Fruit fly (Drosophila melanogaster) whole organism, embryonic: Measurements from ENCODE around the gene Trs20.
A peak's percentile ranks its signal among the peaks of the same experiment; 100 is the strongest.

Source experiments
- Ada2b ChIP-seq: fragments of 200-800 bp; sonication (Bioruptor generic); IDR thresholded peaks from 2 replicates; pipeline ENCODE4 v1.3.6; 2022; ENCODE audit warnings: missing biosample characterization, missing genetic modification characterization
- Bgb ChIP-seq: fragments of 200-800 bp; sonication (Bioruptor generic); IDR thresholded peaks from 2 replicates; pipeline ENCODE4 v1.3.6; 2022; ENCODE audit warnings: missing biosample characterization, missing genetic modification characterization; ENCODE audit not compliant: partially characterized antibody
- CG11093 ChIP-seq: fragments of 200-800 bp; sonication (Bioruptor generic); IDR thresholded peaks from 3 replicates; pipeline ENCODE4 v1.3.6; 2022; ENCODE audit warnings: missing biosample characterization, missing genetic modification characterization
- CG13296 ChIP-seq: fragments of 200-800 bp; sonication (Bioruptor generic); optimal IDR thresholded peaks from 3 replicates; lab custom pipeline; 2018; ENCODE audit warnings: missing biosample characterization, mild to moderate bottlenecking, missing genetic modification characterization
- CG13894 ChIP-seq: fragments of 200-800 bp; sonication (Bioruptor generic); optimal IDR thresholded peaks from 3 replicates; lab custom pipeline; 2018; ENCODE audit warnings: missing biosample characterization, mild to moderate bottlenecking, missing genetic modification characterization, moderate library complexity
- CG14860 ChIP-seq: fragments of 200-800 bp; sonication (Bioruptor generic); IDR thresholded peaks from 3 replicates; pipeline ENCODE4 v1.3.6; 2022; ENCODE audit warnings: missing biosample characterization, missing genetic modification characterization; ENCODE audit not compliant: partially characterized antibody
- CG15514 ChIP-seq: fragments of 200-800 bp; sonication (Bioruptor generic); optimal IDR thresholded peaks from 3 replicates; lab custom pipeline; 2017; ENCODE audit warnings: missing biosample characterization, missing genetic modification characterization, mild to moderate bottlenecking, moderate library complexity, missing genetic modification reagents
- CG16813 ChIP-seq: fragments of 200-800 bp; sonication (Bioruptor generic); IDR thresholded peaks from 3 replicates; pipeline ENCODE4 v1.3.6; 2022; ENCODE audit warnings: missing biosample characterization, missing genetic modification characterization; ENCODE audit not compliant: partially characterized antibody
- CG5245 ChIP-seq: fragments of 200-800 bp; sonication (Bioruptor generic); optimal IDR thresholded peaks from 3 replicates; lab custom pipeline; 2016; ENCODE audit warnings: missing biosample characterization, missing genetic modification characterization
- CG6175 ChIP-seq: fragments of 200-800 bp; sonication (Bioruptor generic); IDR thresholded peaks from 3 replicates; pipeline ENCODE4 v1.3.6; 2022; ENCODE audit warnings: missing biosample characterization, missing genetic modification characterization
- CG7963 ChIP-seq: fragments of 200-800 bp; sonication (Bioruptor generic); IDR thresholded peaks from 3 replicates; pipeline ENCODE4 v1.3.6; 2022; ENCODE audit warnings: missing biosample characterization, missing genetic modification characterization; ENCODE audit not compliant: partially characterized antibody
- CG8290 ChIP-seq, 3 experiments: fragments of 200-800 bp; sonication (Bioruptor generic); optimal IDR thresholded peaks; 2 replicates each; lab custom pipeline; 2016 to 2019; ENCODE audit warnings: missing biosample characterization in 3 of 3, missing genetic modification characterization in 3 of 3, mild to moderate bottlenecking in 2 of 3, moderate library complexity in 1 of 3
- CG8944 ChIP-seq: fragments of 200-800 bp; sonication (Bioruptor generic); optimal IDR thresholded peaks from 3 replicates; lab custom pipeline; 2016; ENCODE audit warnings: missing biosample characterization, missing genetic modification characterization
- CG9797 ChIP-seq: fragments of 200-800 bp; sonication (Bioruptor generic); optimal IDR thresholded peaks from 3 replicates; lab custom pipeline; 2018; ENCODE audit warnings: missing biosample characterization, mild to moderate bottlenecking, missing genetic modification characterization
- Dek ChIP-seq: fragments of 200-800 bp; sonication (Bioruptor generic); optimal IDR thresholded peaks from 3 replicates; lab custom pipeline; 2019; ENCODE audit warnings: missing biosample characterization, mild to moderate bottlenecking, missing genetic modification characterization, moderate library complexity
- Drgx ChIP-seq: fragments of 200-800 bp; sonication (Bioruptor generic); IDR thresholded peaks from 2 replicates; pipeline ENCODE4 v1.3.6; 2022; ENCODE audit warnings: missing biosample characterization, missing genetic modification characterization
- Ets65A ChIP-seq: fragments of 200-800 bp; sonication (Bioruptor generic); peaks from one replicate; lab custom pipeline; 2016; ENCODE audit warnings: missing biosample characterization, missing genetic modification characterization
- HLH3B ChIP-seq: fragments of 200-800 bp; sonication (Bioruptor generic); IDR thresholded peaks from 2 replicates; pipeline ENCODE4 v1.3.6; 2022; ENCODE audit warnings: missing biosample characterization, missing genetic modification characterization
- HLH4C ChIP-seq: fragments of 200-800 bp; sonication (Bioruptor generic); IDR thresholded peaks from 3 replicates; pipeline ENCODE4 v1.3.6; 2022; ENCODE audit warnings: missing biosample characterization, missing genetic modification characterization; ENCODE audit not compliant: partially characterized antibody
- Hr39 ChIP-seq: fragments of >200 bp; optimal IDR thresholded peaks from 2 replicates; lab custom pipeline; 2017
- Nf-YC ChIP-seq: fragments of 200-800 bp; optimal IDR thresholded peaks from 3 replicates; lab custom pipeline; 2019; ENCODE audit warnings: missing biosample characterization, mild to moderate bottlenecking, missing genetic modification characterization, moderate library complexity
- Opbp ChIP-seq: fragments of 200-800 bp; sonication (Bioruptor generic); IDR thresholded peaks from 3 replicates; pipeline ENCODE4 v1.3.6; 2022; ENCODE audit warnings: missing biosample characterization, missing genetic modification characterization; ENCODE audit not compliant: partially characterized antibody
- PHDP ChIP-seq: fragments of 200-800 bp; sonication (Bioruptor generic); optimal IDR thresholded peaks from 3 replicates; lab custom pipeline; 2018; ENCODE audit warnings: missing biosample characterization, mild to moderate bottlenecking, missing genetic modification characterization, moderate library complexity
- Scr ChIP-seq: fragments of 200-800 bp; sonication (Bioruptor generic); IDR thresholded peaks from 2 replicates; pipeline ENCODE4 v1.3.6; 2022; ENCODE audit warnings: missing biosample characterization, missing genetic modification characterization; ENCODE audit not compliant: partially characterized antibody
- Side ChIP-seq: fragments of 200-800 bp; sonication (Bioruptor generic); optimal IDR thresholded peaks from 2 replicates; lab custom pipeline; 2016; ENCODE audit warnings: missing biosample characterization, missing genetic modification characterization
- ato ChIP-seq: fragments of 200-800 bp; sonication (Bioruptor generic); IDR thresholded peaks from 2 replicates; pipeline ENCODE4 v1.3.6; 2022; ENCODE audit warnings: missing biosample characterization, missing genetic modification characterization; ENCODE audit not compliant: partially characterized antibody
- btn ChIP-seq: fragments of 200-800 bp; sonication (Bioruptor generic); optimal IDR thresholded peaks from 2 replicates; lab custom pipeline; 2016; ENCODE audit warnings: missing biosample characterization, missing genetic modification characterization
- chinmo ChIP-seq: fragments of 200-800 bp; sonication (Bioruptor generic); IDR thresholded peaks from 4 replicates; pipeline ENCODE4 v1.3.6; 2022; ENCODE audit warnings: missing biosample characterization, missing genetic modification characterization; ENCODE audit not compliant: partially characterized antibody
- chn ChIP-seq: fragments of 200-800 bp; sonication (Bioruptor generic); optimal IDR thresholded peaks from 2 replicates; lab custom pipeline; 2016; ENCODE audit warnings: missing biosample characterization, missing genetic modification characterization
- crol ChIP-seq: fragments of 200-800 bp; sonication (Bioruptor generic); IDR thresholded peaks from 2 replicates; pipeline ENCODE4 v1.3.6; 2022; ENCODE audit warnings: missing biosample characterization, missing genetic modification characterization
- cwo ChIP-seq: fragments of 200-800 bp; sonication (Bioruptor generic); optimal IDR thresholded peaks from 3 replicates; lab custom pipeline; 2017; ENCODE audit warnings: missing biosample characterization, missing genetic modification characterization, mild to moderate bottlenecking, moderate library complexity, missing genetic modification reagents
- dimm ChIP-seq: fragments of 200-800 bp; sonication (Bioruptor generic); IDR thresholded peaks from 2 replicates; pipeline ENCODE4 v1.3.6; 2022; ENCODE audit warnings: missing biosample characterization, missing genetic modification characterization
- disco-r ChIP-seq: fragments of 200-800 bp; sonication (Bioruptor generic); optimal IDR thresholded peaks from 2 replicates; lab custom pipeline; 2016; ENCODE audit warnings: missing biosample characterization, missing genetic modification characterization
- ftz-f1 ChIP-seq: fragments of 200-800 bp; sonication (Bioruptor generic); optimal IDR thresholded peaks from 2 replicates; lab custom pipeline; 2016; ENCODE audit warnings: missing biosample characterization, missing genetic modification characterization
- h ChIP-seq: fragments of >200 bp; optimal IDR thresholded peaks from 2 replicates; lab custom pipeline; 2017
- hb ChIP-seq: fragments of 200-800 bp; sonication (Bioruptor generic); IDR thresholded peaks from 3 replicates; pipeline ENCODE4 v1.3.6; 2022; ENCODE audit warnings: missing biosample characterization, missing genetic modification characterization; ENCODE audit not compliant: partially characterized antibody
- inv ChIP-seq: fragments of 200-800 bp; sonication (Bioruptor generic); IDR thresholded peaks from 2 replicates; pipeline ENCODE4 v1.3.6; 2022; ENCODE audit warnings: missing biosample characterization, missing genetic modification characterization; ENCODE audit not compliant: partially characterized antibody
- ken ChIP-seq: fragments of 200-800 bp; sonication (Bioruptor generic); IDR thresholded peaks from 3 replicates; pipeline ENCODE4 v1.3.6; 2022; ENCODE audit warnings: missing biosample characterization, missing genetic modification characterization
- klu ChIP-seq: fragments of 200-800 bp; sonication (Bioruptor generic); IDR thresholded peaks from 2 replicates; pipeline ENCODE4 v1.3.6; 2022; ENCODE audit warnings: missing biosample characterization, missing genetic modification characterization
- nom ChIP-seq: fragments of 200-800 bp; sonication (Bioruptor generic); optimal IDR thresholded peaks from 2 replicates; lab custom pipeline; 2017; ENCODE audit warnings: missing biosample characterization, missing genetic modification characterization, mild to moderate bottlenecking, moderate library complexity, missing genetic modification reagents
- onecut ChIP-seq: fragments of 200-800 bp; sonication (Bioruptor generic); IDR thresholded peaks from 2 replicates; pipeline ENCODE4 v1.3.6; 2022; ENCODE audit warnings: missing biosample characterization, missing genetic modification characterization
- p53 ChIP-seq: fragments of 200-800 bp; sonication (Bioruptor generic); optimal IDR thresholded peaks from 2 replicates; lab custom pipeline; 2016; ENCODE audit warnings: missing biosample characterization, missing genetic modification characterization
- pnt ChIP-seq: fragments of 200-800 bp; sonication (Bioruptor generic); optimal IDR thresholded peaks from 3 replicates; lab custom pipeline; 2016; ENCODE audit warnings: missing biosample characterization, missing genetic modification characterization
- rib ChIP-seq: fragments of 200-800 bp; sonication (Bioruptor generic); IDR thresholded peaks from 2 replicates; pipeline ENCODE4 v1.3.6; 2022; ENCODE audit warnings: missing biosample characterization, missing genetic modification characterization
- sna ChIP-seq: fragments of 200-800 bp; sonication (Bioruptor generic); IDR thresholded peaks from 2 replicates; pipeline ENCODE4 v1.3.6; 2022; ENCODE audit warnings: missing biosample characterization, missing genetic modification characterization; ENCODE audit not compliant: partially characterized antibody
- tll ChIP-seq, 2 experiments: fragments of 200-800 bp in 1 of 2; fragments of >200 bp in 1 of 2; sonication (Bioruptor generic) in 1 of 2; optimal IDR thresholded peaks; 2 replicates each; lab custom pipeline; 2017 to 2019; ENCODE audit warnings: missing biosample characterization in 2 of 2, missing genetic modification characterization in 2 of 2, mild to moderate bottlenecking in 1 of 2, moderate library complexity in 1 of 2
- vnd ChIP-seq: fragments of 200-800 bp; sonication (Bioruptor generic); IDR thresholded peaks from 3 replicates; pipeline ENCODE4 v1.3.6; 2022; ENCODE audit warnings: missing biosample characterization, missing genetic modification characterization; ENCODE audit not compliant: partially characterized antibody

Trs20 gene

dm6 chr3L:16158322-16158721 lies 26.9 kb upstream of the Trs20 start (continued):
- TF ChIP-seq Ets65A (no peak), chinmo (0 out of 4 replicates have a peak, but pooled peaks have one; percentile 44), Scr (0 out of 2 replicates have a peak, but pooled peaks have one; percentile 23), vnd (GFP tag; lab: Robert Waterston, UW) (peak; percentile 17; the same call in 1 of the 3 replicates), Bgb (GFP tag; lab: Robert Waterston, UW) (peak; percentile 61), HLH3B (GFP tag; lab: Robert Waterston, UW) (0 out of 2 replicates have a peak, but pooled peaks have one; percentile 29), crol (GFP tag; lab: Robert Waterston, UW) (peak; percentile 87), Side (GFP tag; lab: Kevin White, UChicago) (no peak), rib (GFP tag; lab: Robert Waterston, UW) (0 out of 2 replicates have a peak, but pooled peaks have one; percentile 24), onecut (GFP tag; lab: Robert Waterston, UW) (no peak), CG8290 (GFP tag; optimal IDR thresholded peaks at IDR 0.05; lab: Kevin White, UChicago) (no peak), CG8290 (tag; optimal IDR thresholded peaks at IDR 0.05; lab: Kevin White, UChicago) (peak in 1 of 2 experiments; percentile 33), CG13894 (tag; lab: Kevin White, UChicago) (peak; percentile 29), nom (GFP tag; lab: Kevin White, UChicago) (peak; percentile 50), inv (peak; percentile 33; the same call in 1 of the 2 replicates), Drgx (peak; percentile 13; the same call in 1 of the 2 replicates), HLH4C (GFP tag; lab: Robert Waterston, UW) (peak; percentile 78), Nf-YC (tag; lab: Kevin White, UChicago) (no peak), cwo (GFP tag; lab: Kevin White, UChicago) (peak; percentile 28), CG6175 (GFP tag; lab: Robert Waterston, UW) (peak; percentile 30; the same call in 1 of the 3 replicates), klu (0 out of 2 replicates have a peak, but pooled peaks have one; percentile 13), CG8944 (GFP tag; lab: Kevin White, UChicago) (no peak), sna (GFP tag; lab: Robert Waterston, UW) (peak; percentile 43; the same call in 1 of the 2 replicates), Hr39 (lab: Kevin White, UChicago) (no peak), CG14860 (peak; percentile 56; the same call in 2 of the 3 replicates), PHDP (tag; lab: Kevin White, UChicago) (no peak), CG7963 (peak; percentile 52; the same call in 1 of the 3 replicates), Ada2b (GFP tag; lab: Robert Waterston, UW) (0 out of 2 replicates have a peak, but pooled peaks have one; percentile 11), Opbp (GFP tag; lab: Robert Waterston, UW) (0 out of 3 replicates have a peak, but pooled peaks have one; percentile 29), p53 (no peak), ato (GFP tag; lab: Robert Waterston, UW) (peak; percentile 44; the same call in 1 of the 2 replicates), hb (GFP tag; lab: Robert Waterston, UW) (peak; percentile 51), CG16813 (GFP tag; lab: Robert Waterston, UW) (peak; percentile 33; the same call in 1 of the 3 replicates)

DNA sequence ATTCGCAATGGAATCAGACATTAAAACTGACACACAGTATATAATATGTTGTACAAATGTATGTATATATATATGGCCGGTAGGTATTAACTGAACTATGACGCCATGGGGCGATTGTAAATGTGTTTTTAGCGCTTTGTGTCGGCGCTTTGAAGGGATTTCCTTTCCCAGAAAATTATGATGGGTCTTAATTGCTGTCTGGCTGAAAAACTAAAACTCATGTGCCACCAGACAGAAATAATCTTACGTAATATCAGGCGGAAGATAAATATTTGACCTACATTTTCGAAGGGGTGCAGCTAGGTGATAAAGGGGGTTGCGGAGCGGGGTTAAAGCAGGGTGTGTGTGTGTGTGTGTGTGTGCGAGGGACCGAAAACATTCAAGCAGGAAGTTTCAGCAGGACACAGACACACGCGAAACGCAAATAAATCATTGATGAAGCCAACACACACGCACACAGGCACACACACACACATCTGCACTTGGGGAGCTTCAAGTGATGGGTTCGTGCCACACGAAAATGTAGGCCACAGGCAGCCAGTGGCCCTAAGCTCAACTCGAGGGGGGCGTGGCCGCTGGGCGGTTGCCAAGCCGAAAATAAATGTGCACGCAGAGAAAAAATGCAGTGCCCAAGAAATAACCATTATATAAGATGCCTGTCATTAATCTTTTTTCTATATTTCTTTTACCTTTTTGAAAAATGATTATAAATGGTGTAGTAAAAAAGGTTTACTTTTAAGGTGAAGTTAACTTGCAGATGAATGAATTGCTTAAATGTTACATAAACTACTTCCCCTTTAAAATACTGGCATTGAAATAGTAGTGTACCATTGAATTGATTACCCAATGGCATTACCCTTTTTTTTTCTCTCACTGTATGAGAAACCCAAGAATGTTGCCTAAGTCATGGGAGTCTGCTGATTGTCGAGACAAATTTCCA lies 26.1 kb upstream of the Trs20 start:
- TF ChIP-seq Scr (no peak), h (no peak), chn (GFP tag; lab: Kevin White, UChicago) (peak; percentile 47), pnt (peak; percentile 10), dimm (GFP tag; lab: Robert Waterston, UW) (no peak), ftz-f1 (GFP tag; lab: Kevin White, UChicago) (no peak), Dek (tag; lab: Kevin White, UChicago) (peak; percentile 44), tll (GFP tag; optimal IDR thresholded peaks at IDR 0.05; lab: Kevin White, UChicago) (no peak), CG5245 (GFP tag; lab: Kevin White, UChicago) (peak; percentile 53), disco-r (peak; percentile 43), CG15514 (GFP tag; lab: Kevin White, UChicago) (peak; percentile 14), CG9797 (GFP tag; lab: Kevin White, UChicago) (no peak), CG13296 (GFP tag; lab: Kevin White, UChicago) (peak; percentile 11), ken (GFP tag; lab: Robert Waterston, UW) (no peak), btn (GFP tag; lab: Kevin White, UChicago) (peak; percentile 20), CG11093 (GFP tag; lab: Robert Waterston, UW) (0 out of 3 replicates have a peak, but pooled peaks have one; percentile 14)
